Worm (Caenorhabditis elegans) whole organism, mixed stage, embryonic: ENCODE data around the gene C53B4.3.

Experiments used
- M03D4.4 ChIP-seq: sonication (generic microtip); optimal IDR thresholded peaks from 2 replicates; lab custom pipeline; 2017; ENCODE audit warnings: mild to moderate bottlenecking, missing genetic modification characterization, missing compliant biosample characterization
- ceh-43 ChIP-seq: fragments of 200-800 bp; sonication (Bioruptor generic); optimal IDR thresholded peaks from 2 replicates; lab custom pipeline; 2018; ENCODE audit warnings: mild to moderate bottlenecking, missing genetic modification characterization, moderate library complexity, missing compliant biosample characterization
- ceh-83 ChIP-seq: fragments of 200-800 bp; sonication (Bioruptor generic); optimal IDR thresholded peaks from 2 replicates; lab custom pipeline; 2018; ENCODE audit warnings: mild to moderate bottlenecking, missing genetic modification characterization, missing compliant biosample characterization
- ces-1 ChIP-seq: fragments of 150-350 bp; optimal IDR thresholded peaks from 2 replicates; lab custom pipeline; 2014; ENCODE audit warnings: missing biosample characterization, missing genetic modification reagents, missing genetic modification characterization
- drap-1 ChIP-seq: fragments of 200-800 bp; sonication (Bioruptor generic); optimal IDR thresholded peaks from 3 replicates; lab custom pipeline; 2018; ENCODE audit warnings: mild to moderate bottlenecking, missing genetic modification characterization, missing compliant biosample characterization
- elt-1 ChIP-seq: sonication (generic microtip); optimal IDR thresholded peaks from 2 replicates; lab custom pipeline; 2017; ENCODE audit warnings: missing genetic modification characterization, mild to moderate bottlenecking, missing compliant biosample characterization, antibody characterized with exemption, moderate library complexity, borderline replicate concordance; ENCODE audit not compliant: insufficient read depth
- elt-3 ChIP-seq: fragments of 150-350 bp; optimal IDR thresholded peaks from 2 replicates; lab custom pipeline; 2014; ENCODE audit warnings: missing biosample characterization, missing genetic modification characterization
- flh-1 ChIP-seq: fragments of 200-800 bp; sonication (Bioruptor generic); optimal IDR thresholded peaks from 2 replicates; lab custom pipeline; 2018; ENCODE audit warnings: mild to moderate bottlenecking, missing genetic modification characterization, moderate library complexity, missing compliant biosample characterization
- ham-2 ChIP-seq: fragments of 200-800 bp; sonication (Bioruptor generic); optimal IDR thresholded peaks from 2 replicates; lab custom pipeline; 2018; ENCODE audit warnings: mild to moderate bottlenecking, missing genetic modification characterization, missing compliant biosample characterization
- hlh-1 ChIP-seq: fragments of 150-350 bp; optimal IDR thresholded peaks from 2 replicates; lab custom pipeline; 2014; ENCODE audit warnings: missing biosample characterization, missing genetic modification reagents, missing genetic modification characterization
- lin-13 ChIP-seq: fragments of 150-350 bp; optimal IDR thresholded peaks from 2 replicates; lab custom pipeline; 2014; ENCODE audit warnings: missing biosample characterization, missing genetic modification characterization
- lin-32 ChIP-seq: fragments of 200-800 bp; sonication (Bioruptor generic); optimal IDR thresholded peaks from 2 replicates; lab custom pipeline; 2018; ENCODE audit warnings: mild to moderate bottlenecking, missing genetic modification characterization, missing compliant biosample characterization
- lsy-2 ChIP-seq: fragments of 150-350 bp; optimal IDR thresholded peaks from 2 replicates; lab custom pipeline; 2014; ENCODE audit warnings: missing biosample characterization, missing genetic modification characterization
- mab-5 ChIP-seq: fragments of 150-350 bp; optimal IDR thresholded peaks from 2 replicates; lab custom pipeline; 2014; ENCODE audit warnings: missing biosample characterization, missing genetic modification characterization
- mep-1 ChIP-seq: fragments of 150-350 bp; optimal IDR thresholded peaks from 2 replicates; lab custom pipeline; 2017; ENCODE audit warnings: missing biosample characterization, missing genetic modification reagents, missing genetic modification characterization, inconsistent platforms
- mls-2 ChIP-seq: sonication (generic microtip); optimal IDR thresholded peaks from 2 replicates; lab custom pipeline; 2016; ENCODE audit warnings: mild to moderate bottlenecking, missing genetic modification characterization, moderate library complexity, missing compliant biosample characterization
- nhr-12 ChIP-seq: fragments of 150-350 bp; optimal IDR thresholded peaks from 2 replicates; lab custom pipeline; 2014; ENCODE audit warnings: missing biosample characterization, missing genetic modification characterization
- nhr-2 ChIP-seq: fragments of 150-350 bp; optimal IDR thresholded peaks from 2 replicates; lab custom pipeline; 2014; ENCODE audit warnings: missing biosample characterization, missing genetic modification characterization
- nhr-237 ChIP-seq: fragments of 150-350 bp; optimal IDR thresholded peaks from 2 replicates; lab custom pipeline; 2014; ENCODE audit warnings: missing biosample characterization, missing genetic modification characterization
- nhr-28 ChIP-seq: fragments of 150-350 bp; optimal IDR thresholded peaks from 2 replicates; lab custom pipeline; 2014; ENCODE audit warnings: missing biosample characterization, missing genetic modification characterization
- pha-4 ChIP-seq: fragments of 150-350 bp; optimal IDR thresholded peaks from 2 replicates; lab custom pipeline; 2018; ENCODE audit warnings: missing biosample characterization, missing genetic modification reagents, missing genetic modification characterization
- sem-2 ChIP-seq: fragments of 200-800 bp; sonication (Bioruptor generic); optimal IDR thresholded peaks from 2 replicates; lab custom pipeline; 2018; ENCODE audit warnings: mild to moderate bottlenecking, missing genetic modification characterization, missing compliant biosample characterization
- snpc-4 ChIP-seq: fragments of 150-350 bp; optimal IDR thresholded peaks from 2 replicates; lab custom pipeline; 2014; ENCODE audit warnings: missing biosample characterization, missing genetic modification characterization
- sptf-1 ChIP-seq: sonication (generic microtip); optimal IDR thresholded peaks from 2 replicates; lab custom pipeline; 2017; ENCODE audit warnings: mild to moderate bottlenecking, missing genetic modification characterization, moderate library complexity, missing compliant biosample characterization
- tbx-8 ChIP-seq: fragments of 200-800 bp; sonication (Bioruptor generic); optimal IDR thresholded peaks from 2 replicates; lab custom pipeline; 2018; ENCODE audit warnings: mild to moderate bottlenecking, missing genetic modification characterization, moderate library complexity, missing compliant biosample characterization
- unc-120 ChIP-seq: sonication (generic microtip); optimal IDR thresholded peaks from 2 replicates; lab custom pipeline; 2017; ENCODE audit warnings: missing genetic modification characterization, missing compliant biosample characterization; ENCODE audit not compliant: poor library complexity, severe bottlenecking
- unc-39 ChIP-seq: fragments of 150-350 bp; optimal IDR thresholded peaks from 2 replicates; lab custom pipeline; 2014; ENCODE audit warnings: missing biosample characterization, missing genetic modification characterization
- unc-62 ChIP-seq: fragments of 150-350 bp; optimal IDR thresholded peaks from 2 replicates; lab custom pipeline; 2014; ENCODE audit warnings: missing biosample characterization, missing genetic modification reagents, missing genetic modification characterization
- zip-8 ChIP-seq: fragments of 150-350 bp; optimal IDR thresholded peaks from 2 replicates; lab custom pipeline; 2014; ENCODE audit warnings: missing biosample characterization, missing genetic modification characterization
- ztf-11 ChIP-seq: fragments of 150-350 bp; optimal IDR thresholded peaks from 2 replicates; lab custom pipeline; 2014; ENCODE audit warnings: missing biosample characterization, missing genetic modification characterization

C53B4.3 gene

ce11 chrIV:8974543-8975330 lies 1.2 kb upstream of the C53B4.3 start:
- TF ChIP-seq hlh-1 (tag; lab: Kevin White, UChicago) (no peak), M03D4.4 (tag; lab: Kevin White, UChicago) (no peak), flh-1 (GFP tag; lab: Kevin White, UChicago) (no peak), ztf-11 (tag; lab: Kevin White, UChicago) (no peak), lin-32 (no peak), drap-1 (no peak), mls-2 (tag; lab: Kevin White, UChicago) (no peak), mep-1 (tag; lab: Kevin White, UChicago) (no peak), nhr-28 (tag; lab: Kevin White, UChicago) (no peak), lin-13 (tag; lab: Kevin White, UChicago) (no peak), unc-62 (no peak), nhr-12 (tag; lab: Kevin White, UChicago) (no peak), ceh-43 (GFP tag; lab: Kevin White, UChicago) (no peak), ces-1 (GFP tag; lab: Kevin White, UChicago) (no peak), unc-120 (no peak), elt-1 (tag; lab: Kevin White, UChicago) (no peak), zip-8 (tag; lab: Kevin White, UChicago) (no peak), sem-2 (GFP tag; lab: Kevin White, UChicago) (no peak)

DNA sequence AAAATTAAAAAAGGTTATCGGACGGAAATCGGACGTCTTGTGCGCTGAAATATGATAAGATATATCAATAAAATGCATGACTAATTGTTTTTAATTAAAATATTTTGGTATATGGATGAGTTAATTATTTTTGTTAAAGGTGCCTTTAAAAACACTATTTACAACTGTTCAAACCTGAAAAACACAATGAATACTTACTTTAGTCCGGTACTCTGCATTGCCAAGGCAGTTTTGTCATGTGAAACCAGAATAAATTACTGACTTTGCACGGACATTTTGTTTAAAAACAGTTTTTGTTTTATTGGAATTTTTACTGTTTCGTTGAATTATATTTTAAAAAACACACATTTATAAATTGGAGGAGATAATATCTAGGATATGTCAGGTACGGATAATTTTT lies 5.5 kb downstream of the C53B4.3 start, which contains the start of gene suex-2:
Gene suex-2, plus strand, starts transcription at position 301 of the 400 bp plus-strand sequence.
- TF ChIP-seq elt-1 (tag; lab: Kevin White, UChicago) = no peak
- TF ChIP-seq ztf-11 (tag; lab: Kevin White, UChicago) = no peak
- no peak for TF ChIP-seq tbx-8
- no peak for TF ChIP-seq unc-120
- no peak for TF ChIP-seq nhr-2 (tag; lab: Kevin White, UChicago)
- TF ChIP-seq lin-32 = no peak
- no peak for TF ChIP-seq ceh-43 (GFP tag; lab: Kevin White, UChicago)
- no peak for TF ChIP-seq lsy-2 (tag; lab: Kevin White, UChicago)
- no peak for TF ChIP-seq nhr-237 (tag; lab: Kevin White, UChicago)
- TF ChIP-seq unc-39 (tag; lab: Kevin White, UChicago) = no peak
- no peak for TF ChIP-seq ceh-83 (GFP tag; lab: Kevin White, UChicago)
- no peak for TF ChIP-seq nhr-28 (tag; lab: Kevin White, UChicago)
- no peak for TF ChIP-seq zip-8 (tag; lab: Kevin White, UChicago)
- no peak for TF ChIP-seq ces-1 (GFP tag; lab: Kevin White, UChicago)
- no peak for TF ChIP-seq mab-5
- TF ChIP-seq sptf-1 (tag; lab: Kevin White, UChicago) = no peak
- TF ChIP-seq mep-1 (tag; lab: Kevin White, UChicago) = no peak
- no peak for TF ChIP-seq nhr-12 (tag; lab: Kevin White, UChicago)
- TF ChIP-seq snpc-4 (tag; lab: Kevin White, UChicago) = no peak
- TF ChIP-seq, all 35 proteins: peak for 0

DNA sequence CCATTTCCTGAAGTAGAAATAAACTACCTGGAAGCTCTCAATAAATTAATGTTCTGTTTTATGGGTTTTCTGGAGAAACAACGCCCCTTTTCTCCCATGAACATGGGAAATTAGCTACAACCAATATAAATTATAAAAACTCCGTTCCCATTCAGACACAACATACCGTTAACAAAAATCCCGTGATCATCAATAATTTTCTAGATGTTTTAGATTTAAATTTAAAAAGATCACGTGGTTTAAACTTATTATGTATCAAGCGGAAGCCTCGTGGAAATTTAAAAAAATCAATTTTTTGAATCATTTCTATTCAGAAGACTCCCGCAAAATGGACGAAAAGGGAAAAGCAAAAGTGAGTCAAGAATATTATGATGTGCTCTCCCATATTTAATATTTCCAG lies 7.6 kb downstream of the C53B4.3 start, which contains the start of gene C53B4.2:
Gene C53B4.2, plus strand, starts transcription at position 301 of the 400 bp plus-strand sequence.
- TF ChIP-seq lsy-2 (tag; lab: Kevin White, UChicago) = no peak
- no peak for TF ChIP-seq unc-120
- no peak for TF ChIP-seq pha-4 (tag; lab: Kevin White, UChicago)
- no peak for TF ChIP-seq elt-3 (tag; lab: Kevin White, UChicago)
- no peak for TF ChIP-seq elt-1 (tag; lab: Kevin White, UChicago)
- no peak for TF ChIP-seq ceh-83 (GFP tag; lab: Kevin White, UChicago)
- no peak for TF ChIP-seq mep-1 (tag; lab: Kevin White, UChicago)
- no peak for TF ChIP-seq ceh-43 (GFP tag; lab: Kevin White, UChicago)
- no peak for TF ChIP-seq lin-13 (tag; lab: Kevin White, UChicago)
- no peak for TF ChIP-seq hlh-1 (tag; lab: Kevin White, UChicago)
- TF ChIP-seq ham-2 (GFP tag; lab: Kevin White, UChicago) = no peak
- TF ChIP-seq M03D4.4 (tag; lab: Kevin White, UChicago) = no peak

ce11 chrIV:8956189-8956588 lies 17.3 kb downstream of the C53B4.3 start, which contains the start of gene tpra-1:
tpra-1 (plus strand) TSS chrIV:8956489.
- no peak for TF ChIP-seq flh-1 (GFP tag; lab: Kevin White, UChicago)
